Worm (Caenorhabditis elegans): ENCODE measurements around the gene ZC132.9.
A peak's percentile ranks its signal among the peaks of the same experiment; 100 is the strongest.

The ZC132.9 gene

DNA sequence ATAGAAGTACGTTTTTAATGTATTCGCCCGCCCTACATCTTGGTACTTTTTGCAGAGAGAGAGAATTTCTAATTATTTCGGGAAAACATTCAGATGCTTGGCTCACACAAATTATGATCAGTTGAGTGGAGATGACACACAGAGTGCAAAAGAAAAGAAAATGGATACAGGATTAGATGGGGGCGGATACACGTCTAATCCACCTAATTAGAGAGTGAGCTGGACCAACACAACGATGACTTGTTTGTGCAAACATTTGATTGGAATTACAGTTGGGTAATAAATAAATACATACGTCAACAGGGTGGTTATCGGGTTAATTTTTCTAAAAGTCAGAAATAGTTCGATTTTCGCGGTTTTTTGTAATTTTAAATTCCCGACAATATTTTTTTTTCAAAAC lies 39.4 kb upstream of the ZC132.9 start:
- no peak for TF ChIP-seq ceh-34 (tag; optimal IDR thresholded peaks at IDR 0.05)
- peak; percentile 46 for TF ChIP-seq unc-42 (tag; optimal IDR thresholded peaks at IDR 0.05)
- peak; percentile 55 for TF ChIP-seq ceh-31 (tag; optimal IDR thresholded peaks at IDR 0.05)
- TF ChIP-seq F13H6.1 (tag; optimal IDR thresholded peaks at IDR 0.05), result no peak

DNA sequence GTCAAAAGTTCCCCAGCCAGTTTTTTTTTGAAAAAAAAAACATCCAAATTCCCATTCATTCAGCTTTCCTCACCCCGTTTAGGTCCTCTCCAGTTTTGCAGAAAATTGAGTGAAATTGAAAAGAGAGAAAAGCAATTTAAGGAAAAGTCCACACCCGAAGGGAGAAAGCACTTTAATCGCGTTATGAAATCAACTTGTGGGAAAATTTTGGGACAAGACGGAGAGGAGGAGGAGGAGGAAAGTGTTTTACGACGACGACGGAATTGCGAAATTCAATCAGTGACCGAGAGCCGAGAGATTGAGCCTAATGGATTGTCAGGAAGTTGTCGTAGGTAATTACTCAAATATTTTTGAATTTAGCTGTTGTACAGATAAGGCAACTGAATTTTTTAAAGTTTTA lies 37.6 kb upstream of the ZC132.9 start:
- TF ChIP-seq nhr-11 (tag; optimal IDR thresholded peaks at IDR 0.05) (no peak), C38D4.7 (GFP tag; optimal IDR thresholded peaks at IDR 0.05) (no peak), ceh-14 (tag; optimal IDR thresholded peaks at IDR 0.05) (peak; percentile 75), pag-3 (tag; optimal IDR thresholded peaks at IDR 0.05; ENCODE audit: borderline replicate concordance) (no peak), ceh-31 (tag; optimal IDR thresholded peaks at IDR 0.05) (peak; percentile 61), unc-42 (tag; optimal IDR thresholded peaks at IDR 0.05) (peak; percentile 99), C08G9.2 (tag; optimal IDR thresholded peaks at IDR 0.05) (no peak), npax-4 (tag; optimal IDR thresholded peaks at IDR 0.05) (no peak)

DNA sequence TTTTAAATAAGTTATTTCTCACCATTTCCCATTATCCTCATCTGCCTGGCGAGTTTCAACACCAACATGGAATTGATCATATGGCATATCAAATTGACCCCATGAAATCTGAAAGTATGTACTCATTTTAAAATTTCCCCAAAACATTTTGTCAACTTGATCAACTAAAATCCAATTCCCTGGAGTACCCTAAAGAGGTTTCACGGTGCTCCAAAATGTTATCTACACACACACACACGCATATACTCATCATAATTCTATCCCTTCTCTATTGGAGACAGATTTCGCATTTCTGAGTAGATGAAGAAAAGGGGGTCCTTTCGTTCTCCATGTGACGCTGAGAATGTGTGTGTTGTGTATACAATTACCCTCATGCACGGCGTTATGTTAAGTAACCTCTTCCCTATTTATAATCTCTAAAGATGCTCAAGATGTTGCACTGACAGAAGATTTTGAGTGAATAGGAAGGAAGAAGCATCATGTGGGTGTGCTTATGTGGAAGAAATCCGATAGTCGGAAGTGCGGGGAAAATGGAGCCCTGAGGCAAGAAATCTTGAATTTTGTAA lies 36.4 kb upstream of the ZC132.9 start:
- TF ChIP-seq eyg-1 (tag; optimal IDR thresholded peaks at IDR 0.05) (no peak), ets-4 (tag; optimal IDR thresholded peaks at IDR 0.05) (no peak), ceh-34 (tag; optimal IDR thresholded peaks at IDR 0.05) (peak; percentile 59), unc-42 (tag; optimal IDR thresholded peaks at IDR 0.05) (peak; percentile 85)

DNA sequence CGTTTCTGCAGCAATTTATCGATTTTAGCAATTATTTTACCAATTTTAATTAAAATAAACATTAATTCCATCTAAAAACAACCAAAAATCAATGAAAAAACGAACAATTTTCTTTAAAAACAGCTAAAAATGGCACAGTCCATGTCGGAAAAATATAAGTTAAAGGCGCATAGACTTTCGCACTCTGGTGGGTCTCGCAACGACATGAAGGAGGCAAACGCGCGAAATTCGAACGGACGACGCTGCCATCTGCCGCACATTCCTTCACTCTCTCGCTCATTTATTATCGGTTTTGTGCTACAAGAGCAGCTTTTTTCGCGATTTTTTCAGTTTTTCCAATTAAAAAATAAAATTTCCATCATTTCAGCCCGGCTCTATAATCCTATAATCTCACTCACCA lies 27.0 kb upstream of the ZC132.9 start, which contains the start of gene mcm-7:
mcm-7 (plus strand) TSS at position 368 of the 400 bp plus-strand sequence.
- TF ChIP-seq ceh-14 (tag; optimal IDR thresholded peaks at IDR 0.05) (no peak), tbx-7 (tag; optimal IDR thresholded peaks at IDR 0.05) (no peak), dmd-4 (tag; optimal IDR thresholded peaks at IDR 0.05; ENCODE audit: borderline replicate concordance) (no peak), ceh-45 (GFP tag; IDR thresholded peaks at IDR 0.05) (no peak), gmeb-2 (tag; optimal IDR thresholded peaks at IDR 0.05) (no peak), ceh-31 (tag; optimal IDR thresholded peaks at IDR 0.05) (peak; percentile 40), elt-2 (tag; optimal IDR thresholded peaks at IDR 0.05) (peak; percentile 9), sox-2 (GFP tag; IDR thresholded peaks at IDR 0.05) (no peak), syd-9 (tag; optimal IDR thresholded peaks at IDR 0.05) (no peak), nfya-1 (tag; optimal IDR thresholded peaks at IDR 0.05) (peak; percentile 55), ceh-19 (GFP tag; optimal IDR thresholded peaks at IDR 0.05) (no peak), Y22D7AL.16 (tag; optimal IDR thresholded peaks at IDR 0.05) (no peak), tbx-2 (tag; optimal IDR thresholded peaks at IDR 0.05) (peak; percentile 29), pax-1 (tag; optimal IDR thresholded peaks at IDR 0.05) (peak; percentile 26)

DNA sequence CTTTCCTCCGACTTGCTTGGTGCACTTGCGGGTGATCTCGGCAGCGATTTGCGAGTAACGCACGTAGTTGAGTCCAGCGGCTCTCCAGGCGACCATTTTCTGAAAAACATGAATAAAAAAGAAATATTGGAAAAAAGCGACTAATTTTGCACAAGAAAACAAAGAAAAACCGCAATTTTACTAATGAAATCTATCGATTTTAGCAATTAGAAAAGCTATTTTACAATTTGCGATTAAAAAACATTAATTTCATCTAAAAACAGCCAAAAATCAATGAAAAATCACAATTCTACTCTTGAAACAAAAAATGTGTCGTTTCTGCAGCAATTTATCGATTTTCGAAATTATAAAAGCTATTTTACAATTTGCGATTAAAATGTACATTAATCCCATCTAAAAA lies 26.6 kb upstream of the ZC132.9 start, which contains the start of gene hpo-18:
hpo-18 (minus strand) TSS at position 101 of the 400 bp plus-strand sequence.
- TF ChIP-seq F13H6.1 (tag; optimal IDR thresholded peaks at IDR 0.05), result no peak
- no peak for TF ChIP-seq npax-4 (tag; optimal IDR thresholded peaks at IDR 0.05)
- TF ChIP-seq pha-4 (tag; optimal IDR thresholded peaks at IDR 0.05), result no peak
- TF ChIP-seq hlh-13 (GFP tag; optimal IDR thresholded peaks at IDR 0.05), result no peak
- no peak for TF ChIP-seq ztf-16 (tag; optimal IDR thresholded peaks at IDR 0.05)
- TF ChIP-seq pqm-1 (tag; optimal IDR thresholded peaks at IDR 0.05), result no peak
- no peak for TF ChIP-seq unc-3 (GFP tag; conservative IDR thresholded peaks at IDR 0.05)
- no peak for TF ChIP-seq unc-3 (tag; optimal IDR thresholded peaks at IDR 0.05)
- no peak for TF ChIP-seq sox-2 (GFP tag; IDR thresholded peaks at IDR 0.05)

DNA sequence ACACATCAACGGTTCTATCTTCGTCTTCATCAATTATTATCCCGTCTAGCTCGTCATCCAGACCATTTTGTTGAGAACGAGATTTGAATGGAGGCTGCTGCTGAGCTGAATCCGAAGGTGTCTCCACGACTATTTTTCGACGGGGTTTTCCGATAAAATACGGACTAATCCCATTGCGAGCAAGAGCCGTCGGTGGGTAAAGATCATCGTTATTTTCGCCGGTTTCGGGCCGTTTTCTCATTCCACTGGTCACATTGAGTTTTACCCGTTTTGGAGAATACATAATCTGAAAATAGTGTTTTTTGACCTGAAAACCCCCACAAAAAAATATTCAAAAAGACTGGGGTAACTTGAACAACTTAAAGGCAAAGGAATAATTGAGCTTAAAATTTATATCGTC lies 25.9 kb upstream of the ZC132.9 start, which contains the start of gene figl-1:
figl-1 (minus strand) TSS at position 286 of the 400 bp plus-strand sequence.
- TF ChIP-seq hlh-6 (tag; optimal IDR thresholded peaks at IDR 0.05) (no peak), nfya-1 (tag; optimal IDR thresholded peaks at IDR 0.05) (no peak), odd-2 (tag; optimal IDR thresholded peaks at IDR 0.05) (no peak), ttx-3 (tag; optimal IDR thresholded peaks at IDR 0.05) (no peak), zip-5 (tag; optimal IDR thresholded peaks at IDR 0.05) (no peak), gmeb-2 (tag; optimal IDR thresholded peaks at IDR 0.05) (no peak), syd-9 (tag; optimal IDR thresholded peaks at IDR 0.05) (no peak), hlh-15 (tag; optimal IDR thresholded peaks at IDR 0.05) (no peak), elt-2 (tag; optimal IDR thresholded peaks at IDR 0.05) (no peak), dmd-4 (tag; optimal IDR thresholded peaks at IDR 0.05; ENCODE audit: borderline replicate concordance) (no peak), unc-42 (tag; optimal IDR thresholded peaks at IDR 0.05) (no peak)

All from whole organism, late embryonic.